Worm (Caenorhabditis elegans) whole organism, L4/young adult: ENCODE measurements around the gene gon-14.

Experiments
- dao-5 ChIP-seq: sonication (generic microtip); optimal IDR thresholded peaks from 2 replicates; lab custom pipeline; 2016; ENCODE audit warnings: missing genotype, missing genetic modification characterization, moderate library complexity, missing compliant biosample characterization
- him-1 ChIP-seq: sonication (generic microtip); optimal IDR thresholded peaks from 2 replicates; lab custom pipeline; 2016; ENCODE audit warnings: missing genotype, missing genetic modification reagents, missing genetic modification characterization, missing compliant biosample characterization

ce11 chrV:6650508-6650907 lies 39.5 kb upstream of the gon-14 start:
- no peak for TF ChIP-seq dao-5
- no peak for TF ChIP-seq him-1 (tag; lab: Kevin White, UChicago)
